Fruit fly (Drosophila melanogaster): Measurements from ENCODE around the gene CG5043.

CG5043 gene

DNA sequence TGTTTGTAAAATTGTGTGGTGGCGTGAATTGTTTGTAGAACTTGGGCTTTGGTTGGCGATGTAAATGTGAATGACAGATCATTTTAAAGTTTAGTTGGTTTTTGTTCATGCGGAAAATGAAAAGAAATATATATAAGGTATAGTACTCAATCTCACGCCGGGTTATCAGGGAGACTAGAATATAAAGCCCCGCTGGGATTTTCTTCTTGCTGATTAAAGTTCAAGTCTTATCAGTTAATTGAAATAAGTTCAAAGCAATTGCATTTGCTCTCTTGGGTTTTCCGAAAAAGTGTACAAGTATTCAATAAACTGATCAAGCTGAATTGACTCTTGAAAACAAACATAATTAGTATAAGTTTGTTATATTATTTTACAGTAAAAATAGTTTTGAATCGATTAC, 8.2 kb upstream of the CG5043 start:
- TF ChIP-seq CG17801 (GFP tag; optimal IDR thresholded peaks at IDR 0.05; ENCODE audit: partially characterized antibody): no peak

DNA sequence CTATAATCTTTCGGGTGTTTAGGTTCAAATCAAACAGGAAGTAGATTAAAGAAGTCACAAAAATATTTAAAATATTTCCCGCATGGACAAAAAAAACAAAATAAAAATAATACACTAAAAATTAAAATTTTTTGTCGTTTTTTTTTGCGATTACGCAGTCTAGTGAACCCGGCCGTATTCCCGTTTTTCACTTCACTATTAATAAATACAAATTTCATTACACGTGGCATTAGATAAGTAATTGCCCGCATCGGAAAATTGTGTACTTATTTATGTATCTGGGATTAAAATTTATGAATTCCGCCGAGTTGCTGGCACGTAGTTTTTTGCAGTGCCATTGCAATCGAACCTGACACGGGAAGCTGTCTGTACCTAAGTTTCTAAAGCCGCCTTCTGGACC, 6.5 kb upstream of the CG5043 start:
- no peak for TF ChIP-seq CG17801 (GFP tag; optimal IDR thresholded peaks at IDR 0.05; ENCODE audit: partially characterized antibody)

DNA sequence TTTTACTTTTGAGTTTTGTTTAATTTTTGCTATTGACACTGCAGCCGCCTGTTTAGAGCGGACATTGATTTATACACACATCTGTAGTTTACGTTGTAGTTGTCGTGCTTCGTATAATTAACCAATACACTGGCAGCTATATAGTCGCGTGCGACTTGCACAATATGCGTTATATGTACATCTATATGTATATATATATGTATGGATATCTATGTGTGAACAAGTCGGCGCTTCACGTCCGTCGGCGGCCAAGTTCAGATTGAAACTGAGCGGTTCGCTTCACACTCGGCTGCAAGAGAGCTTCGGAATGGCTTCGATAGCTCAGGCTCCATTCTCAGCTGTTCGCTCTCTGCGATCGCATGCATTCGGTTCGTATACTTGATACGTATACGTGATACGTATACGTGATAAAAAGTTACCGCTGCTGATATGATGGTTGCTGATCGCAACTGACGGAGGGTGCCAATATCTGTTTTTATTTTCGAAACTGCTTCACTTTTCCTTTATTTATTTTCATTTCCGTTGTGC, 5.7 kb upstream of the CG5043 start:
- TF ChIP-seq CG17801 (GFP tag; optimal IDR thresholded peaks at IDR 0.05; ENCODE audit: partially characterized antibody): peak; percentile 48

DNA sequence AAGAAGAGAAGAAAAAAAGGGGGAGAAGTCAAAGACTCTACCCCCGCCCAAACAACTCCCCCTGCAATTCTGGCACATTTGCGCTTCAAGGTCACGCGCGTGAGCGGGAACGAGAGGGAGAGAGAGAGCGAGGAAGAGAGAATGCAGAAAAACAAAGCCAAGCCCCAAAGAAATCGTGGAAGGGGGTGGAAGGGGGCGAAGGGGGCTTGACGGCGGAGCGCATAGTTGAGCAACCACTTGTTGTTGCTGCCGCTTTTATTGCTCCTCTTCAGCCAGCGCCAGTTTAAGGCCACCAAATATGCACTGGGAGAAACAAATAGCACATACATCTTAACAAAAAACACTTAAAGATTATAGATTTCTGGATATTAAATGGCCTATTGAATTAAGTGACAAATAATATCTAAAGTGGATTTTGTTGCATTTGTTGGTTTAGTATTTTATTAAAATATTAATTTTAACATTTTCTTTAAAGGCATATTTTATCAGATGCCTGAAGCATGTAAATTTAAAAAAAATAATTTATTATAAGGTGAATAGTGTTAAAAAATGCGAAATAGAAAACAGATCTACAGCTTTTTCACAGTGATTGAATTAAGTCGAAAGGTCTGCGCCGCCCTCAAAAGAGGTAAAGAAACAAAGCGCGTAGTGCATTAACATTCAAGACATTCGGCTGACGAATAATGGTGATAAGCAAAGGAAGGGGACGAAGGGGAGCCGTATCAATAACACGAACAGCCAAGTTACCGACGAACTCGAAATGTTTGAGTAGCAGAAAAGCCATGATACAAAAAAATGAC, 3.7 kb upstream of the CG5043 start:
- peak; percentile 21 for TF ChIP-seq CG17801 (GFP tag; optimal IDR thresholded peaks at IDR 0.05; ENCODE audit: partially characterized antibody)

DNA sequence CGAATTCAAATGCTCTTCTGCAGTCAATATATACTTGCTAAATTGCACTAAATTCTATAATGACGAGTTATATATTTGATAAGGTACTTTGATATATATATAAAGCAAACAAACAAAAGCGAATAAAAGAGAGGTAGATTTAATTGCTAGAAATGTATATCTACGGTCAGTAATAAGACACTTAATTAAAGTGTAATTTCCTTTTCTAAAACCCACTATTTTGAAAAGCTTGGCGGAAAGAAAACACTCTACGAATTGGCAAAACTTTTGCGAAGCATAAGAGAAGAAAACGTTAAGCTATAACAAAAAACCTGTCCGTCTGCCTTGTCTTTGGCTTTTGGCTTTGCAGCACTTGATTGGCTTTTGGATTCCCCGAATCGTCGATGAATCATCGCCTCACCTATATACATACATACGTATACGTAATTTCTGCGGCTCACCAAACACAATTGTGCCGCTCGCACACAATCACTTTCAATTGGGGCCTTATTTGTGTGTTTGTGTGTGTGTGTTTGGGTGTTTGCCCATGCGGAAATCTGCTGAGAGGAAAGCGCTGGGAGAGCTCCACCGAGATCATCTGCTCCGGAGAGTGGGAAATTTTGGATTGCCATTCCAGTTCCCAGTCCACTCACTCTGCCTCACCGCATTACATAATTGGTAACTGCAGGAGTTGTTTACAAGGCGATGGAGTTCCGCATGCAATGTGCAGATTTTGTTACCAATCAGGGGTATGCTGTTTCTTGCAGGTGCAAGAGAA, 2.9 kb upstream of the CG5043 start:
- TF ChIP-seq CG17801 (GFP tag; optimal IDR thresholded peaks at IDR 0.05; ENCODE audit: partially characterized antibody): no peak

DNA sequence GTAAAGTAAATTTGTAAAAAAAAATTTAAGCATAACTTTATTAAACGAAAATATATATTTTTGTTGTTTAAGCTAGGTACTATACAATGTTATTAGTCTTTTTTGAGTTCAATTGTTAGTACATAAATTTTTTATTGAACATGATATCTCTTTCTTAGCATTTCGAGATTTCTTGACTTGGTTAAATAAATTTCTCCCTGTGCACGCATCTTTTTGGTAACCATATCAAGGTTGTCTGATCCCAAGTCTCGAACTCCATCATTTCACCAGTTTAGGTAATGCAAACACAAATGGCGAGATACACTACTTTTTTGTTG, 2.3 kb upstream of the CG5043 start:
- no peak for TF ChIP-seq CG17801 (GFP tag; optimal IDR thresholded peaks at IDR 0.05; ENCODE audit: partially characterized antibody)

DNA sequence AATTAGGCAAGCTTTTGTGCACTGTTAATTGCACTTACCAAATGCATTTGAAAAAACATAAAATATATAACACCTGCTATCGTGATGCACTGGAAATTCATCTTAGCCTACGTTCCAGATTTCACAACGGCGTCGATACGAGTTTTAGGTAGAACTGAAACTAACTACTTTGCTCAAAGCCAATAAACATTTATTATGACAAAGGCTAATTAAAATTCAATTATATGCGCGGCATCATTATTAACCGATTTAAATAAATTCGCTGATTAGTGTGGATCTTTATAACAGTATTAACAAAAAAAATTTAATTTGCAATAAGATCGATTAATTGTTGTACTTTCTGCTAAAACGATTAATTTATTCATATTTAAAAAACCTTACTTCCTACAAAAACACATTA, 2.8 kb downstream of the CG5043 start, which contains the start of gene CG33928:
TSS of gene CG33928 (minus strand) at position 101 of the 400 bp plus-strand sequence.
- TF ChIP-seq CG17801 (GFP tag; optimal IDR thresholded peaks at IDR 0.05; ENCODE audit: partially characterized antibody): no peak

DNA sequence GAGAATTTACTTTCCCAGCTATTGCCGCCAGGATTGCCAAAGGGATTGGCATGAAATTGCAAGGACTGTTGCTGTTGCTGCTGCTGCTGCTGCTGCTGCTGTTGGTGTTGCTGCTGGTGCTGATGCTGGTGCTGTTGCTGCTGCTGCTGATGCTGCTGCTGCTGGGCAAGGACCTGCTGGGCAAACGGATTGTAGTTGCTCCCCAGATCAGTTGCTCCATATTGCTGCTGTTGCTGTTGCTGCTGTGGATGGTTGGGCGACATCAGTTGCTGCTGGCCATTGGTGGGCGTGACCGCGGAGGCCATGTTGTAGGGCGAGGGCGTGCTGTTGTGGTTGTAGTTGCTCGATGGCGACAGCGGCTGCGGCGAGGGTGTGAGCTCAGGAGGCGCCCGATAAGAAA, 3.9 kb downstream of the CG5043 start:
- TF ChIP-seq CG17801 (GFP tag; optimal IDR thresholded peaks at IDR 0.05; ENCODE audit: partially characterized antibody): no peak

DNA sequence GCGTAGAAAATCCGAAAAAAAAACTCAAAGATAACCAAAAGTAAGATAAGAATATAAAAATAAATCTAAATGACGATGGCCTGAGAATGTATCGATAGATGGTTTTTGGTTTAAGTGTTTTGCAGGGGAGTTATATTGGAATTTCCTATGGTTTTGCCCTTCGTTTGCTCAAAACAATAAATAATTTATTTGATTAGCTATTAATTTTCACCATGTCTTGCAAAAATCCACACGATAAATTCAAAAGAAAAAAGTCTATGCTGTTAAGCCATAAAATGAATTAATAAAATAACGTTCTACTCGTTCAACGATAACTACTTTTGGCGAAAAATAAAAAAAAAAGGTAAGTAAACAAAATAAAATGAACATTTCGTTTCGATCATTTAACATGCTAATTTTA, 13.4 kb downstream of the CG5043 start:
- no peak for TF ChIP-seq CG17801 (GFP tag; optimal IDR thresholded peaks at IDR 0.05; ENCODE audit: partially characterized antibody)

DNA sequence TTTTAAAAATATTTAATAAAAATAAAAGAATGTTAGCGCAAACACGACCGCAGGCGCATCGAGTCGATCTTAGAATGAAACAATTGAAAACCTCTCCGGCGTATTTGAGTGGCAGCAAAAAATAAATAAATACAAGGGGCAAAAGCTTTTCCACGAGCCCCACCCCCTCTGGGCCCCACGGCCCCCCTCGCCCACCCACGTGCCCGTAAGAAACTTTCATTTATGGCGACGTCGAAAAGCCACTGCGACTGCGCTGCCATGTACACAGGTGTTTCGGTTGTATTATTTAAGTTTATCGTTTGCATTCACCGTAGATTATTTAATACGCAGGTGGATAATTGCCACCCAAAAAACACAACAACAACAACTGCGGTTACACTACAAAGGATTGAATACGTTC, 14.8 kb downstream of the CG5043 start:
- no peak for TF ChIP-seq CG17801 (GFP tag; optimal IDR thresholded peaks at IDR 0.05; ENCODE audit: partially characterized antibody)

DNA sequence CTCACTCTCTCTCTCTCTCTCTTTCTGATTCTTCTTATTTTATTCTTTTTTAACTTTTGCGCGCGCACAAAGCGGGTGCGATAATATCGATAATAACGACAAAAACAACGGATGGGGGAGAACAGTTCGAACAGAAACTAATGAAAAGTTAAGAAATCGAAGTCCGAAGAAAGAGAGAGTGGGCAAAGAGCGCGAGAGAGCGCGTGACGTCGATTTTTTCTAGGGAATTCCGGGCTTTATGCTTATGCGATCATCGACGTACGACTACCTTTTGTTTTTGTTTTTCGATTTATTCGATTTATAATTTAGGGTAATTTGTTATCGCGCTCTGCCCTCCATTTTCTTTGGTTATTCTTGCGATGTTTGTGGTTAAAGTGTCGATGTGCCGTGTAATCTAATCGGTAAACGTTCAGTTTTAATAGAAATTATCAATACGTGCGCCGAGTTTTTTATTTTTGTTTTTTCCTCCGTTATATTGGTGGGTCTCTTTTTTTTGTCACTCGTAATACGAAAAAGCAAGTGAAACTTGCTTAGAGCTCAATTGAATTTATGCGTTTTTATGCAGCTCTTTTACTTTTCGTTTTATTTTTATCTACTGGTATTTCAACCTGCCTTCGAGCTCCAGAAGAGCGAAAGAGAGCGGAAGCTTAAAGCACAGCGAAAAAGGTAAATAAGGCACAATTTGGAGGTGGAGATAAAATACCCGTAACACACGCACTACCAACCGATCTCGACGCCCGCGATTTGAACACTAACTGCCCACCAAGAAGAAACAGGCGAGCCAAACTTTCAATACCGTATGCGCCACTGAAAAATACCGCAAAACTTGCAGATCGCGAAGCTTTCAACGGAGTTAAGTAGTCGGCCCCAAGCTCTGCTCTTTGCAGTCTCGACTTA, 16.2 kb downstream of the CG5043 start, which contains the start of gene dl:
TSS of gene dl (minus strand) at position 757 of the 897 bp plus-strand sequence.
- no peak for TF ChIP-seq CG17801 (GFP tag; optimal IDR thresholded peaks at IDR 0.05; ENCODE audit: partially characterized antibody)

DNA sequence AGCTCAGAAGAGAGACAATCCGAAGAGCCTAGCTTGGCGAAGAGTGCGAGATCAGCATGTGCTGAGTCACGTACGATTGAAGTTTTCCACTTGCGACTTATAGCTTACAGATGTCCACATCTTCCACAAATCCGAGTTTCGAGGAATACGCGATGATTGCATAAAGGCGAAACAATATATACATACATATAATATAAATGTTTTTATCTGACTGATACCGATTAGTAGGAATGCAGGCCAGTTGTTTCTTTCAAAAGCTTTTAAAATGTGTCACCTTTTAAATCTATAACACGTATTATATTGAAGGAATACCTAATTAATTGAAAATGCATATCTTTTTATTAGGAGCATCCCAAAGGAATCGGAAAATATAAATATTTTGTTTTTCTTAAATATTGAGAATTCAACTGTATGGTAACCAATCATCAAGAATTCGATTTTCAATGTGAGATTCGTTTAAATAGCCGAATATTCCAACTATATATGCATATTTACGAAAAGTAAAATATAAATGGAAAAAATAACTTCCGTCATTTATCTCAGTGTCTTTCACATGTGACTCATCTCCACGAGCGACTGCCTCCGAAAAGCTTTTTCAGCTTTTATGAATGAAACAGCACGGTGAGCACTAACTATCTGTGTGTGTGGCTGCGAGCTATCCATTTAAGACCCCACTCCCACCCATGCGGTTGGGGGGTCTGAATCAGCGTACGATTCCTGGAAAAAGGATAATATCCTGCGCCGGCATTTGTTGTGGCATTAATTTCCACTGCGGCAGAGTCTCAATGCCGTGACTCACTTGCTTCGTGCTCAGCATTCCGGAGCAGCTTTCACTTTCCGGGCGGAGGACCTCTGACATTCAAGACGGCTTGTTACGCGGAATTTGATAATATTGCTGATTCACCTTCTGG, 17.1 kb downstream of the CG5043 start:
- peak; percentile 19 for TF ChIP-seq CG17801 (GFP tag; optimal IDR thresholded peaks at IDR 0.05; ENCODE audit: partially characterized antibody)

DNA sequence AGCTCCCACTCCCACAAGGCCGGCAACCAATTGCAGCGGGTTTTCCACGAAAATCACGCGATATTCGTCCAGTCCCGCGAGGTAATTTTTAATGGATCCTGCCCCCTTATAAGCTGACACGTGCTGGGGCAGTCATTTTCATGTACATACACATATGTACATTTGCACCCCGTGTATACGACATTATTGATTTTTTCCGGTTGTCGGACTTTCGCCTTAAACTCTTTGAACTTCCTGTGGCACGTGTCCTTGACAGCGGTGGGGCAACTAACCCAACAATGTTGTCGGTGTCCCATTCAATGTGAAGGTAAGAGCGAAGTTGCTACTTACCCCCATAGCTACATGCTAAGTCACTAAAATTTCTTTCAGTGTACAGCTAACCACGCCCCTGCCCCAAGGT, 18.4 kb downstream of the CG5043 start:
- TF ChIP-seq CG17801 (GFP tag; optimal IDR thresholded peaks at IDR 0.05; ENCODE audit: partially characterized antibody): no peak

DNA sequence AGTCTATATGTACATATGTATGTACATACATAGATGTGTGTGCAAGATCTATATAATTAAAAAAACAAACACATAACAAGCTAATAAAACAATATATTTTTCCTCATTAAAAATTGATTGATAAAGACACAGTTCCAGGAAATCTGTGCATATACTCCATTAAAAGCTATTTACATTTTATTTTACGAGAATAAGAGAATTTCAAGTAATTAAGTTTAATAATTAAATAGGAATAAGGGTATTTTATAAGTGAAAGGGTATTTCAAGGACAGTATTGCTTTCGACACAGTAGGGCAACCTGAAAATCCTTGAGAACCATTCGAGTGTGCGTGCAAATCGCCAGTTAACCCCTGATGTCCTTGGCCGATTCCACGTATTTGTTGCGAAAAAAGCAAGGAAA, 19.0 kb downstream of the CG5043 start, which contains the start of gene CG5050:
TSS of gene CG5050 (plus strand) at position 301 of the 400 bp plus-strand sequence.
- no peak for TF ChIP-seq CG17801 (GFP tag; optimal IDR thresholded peaks at IDR 0.05; ENCODE audit: partially characterized antibody)
